Worm (Caenorhabditis elegans) whole organism, late embryonic: ENCODE results near the gene tag-131.

Experiments
- C08G9.2 ChIP-seq: sonication (generic microtip); optimal IDR thresholded peaks from 2 replicates; lab custom pipeline; 2016; ENCODE audit warnings: mild to moderate bottlenecking, missing genetic modification characterization, moderate library complexity, missing compliant biosample characterization
- F13H6.1 ChIP-seq: sonication (generic microtip); optimal IDR thresholded peaks from 2 replicates; lab custom pipeline; 2016; ENCODE audit warnings: missing genetic modification characterization, missing compliant biosample characterization
- K02D7.2 ChIP-seq: sonication (generic microtip); optimal IDR thresholded peaks from 2 replicates; lab custom pipeline; 2017; ENCODE audit warnings: mild to moderate bottlenecking, missing genetic modification characterization, missing compliant biosample characterization
- Y22D7AL.16 ChIP-seq: sonication (generic microtip); optimal IDR thresholded peaks from 2 replicates; lab custom pipeline; 2016; ENCODE audit warnings: missing genetic modification characterization, missing compliant biosample characterization
- ceh-14 ChIP-seq: sonication (generic microtip); optimal IDR thresholded peaks from 2 replicates; lab custom pipeline; 2016; ENCODE audit warnings: missing genotype, missing genetic modification characterization, missing compliant biosample characterization
- ceh-18 ChIP-seq: sonication (generic microtip); optimal IDR thresholded peaks from 2 replicates; lab custom pipeline; 2016; ENCODE audit warnings: missing genetic modification characterization, missing compliant biosample characterization
- ceh-2 ChIP-seq: sonication (generic microtip); optimal IDR thresholded peaks from 2 replicates; lab custom pipeline; 2016; ENCODE audit warnings: missing genotype, missing genetic modification characterization, missing compliant biosample characterization
- ceh-22 ChIP-seq: sonication (generic microtip); optimal IDR thresholded peaks from 2 replicates; lab custom pipeline; 2017; ENCODE audit warnings: missing biosample characterization, missing genetic modification characterization
- ceh-24 ChIP-seq: sonication (generic microtip); optimal IDR thresholded peaks from 2 replicates; lab custom pipeline; 2016; ENCODE audit warnings: mild to moderate bottlenecking, missing genetic modification characterization, missing compliant biosample characterization
- ceh-31 ChIP-seq: sonication (generic microtip); optimal IDR thresholded peaks from 2 replicates; lab custom pipeline; 2016; ENCODE audit warnings: missing genetic modification characterization, missing compliant biosample characterization
- ceh-6 ChIP-seq: fragments of 200-800 bp; sonication (Bioruptor generic); optimal IDR thresholded peaks from 2 replicates; lab custom pipeline; 2018; ENCODE audit warnings: mild to moderate bottlenecking, missing genetic modification characterization, missing compliant biosample characterization
- ceh-9 ChIP-seq: sonication (generic microtip); optimal IDR thresholded peaks from 2 replicates; lab custom pipeline; 2016; ENCODE audit warnings: mild to moderate bottlenecking, missing genetic modification characterization, inconsistent platforms, missing compliant biosample characterization
- dmd-4 ChIP-seq: sonication (generic microtip); optimal IDR thresholded peaks from 2 replicates; lab custom pipeline; 2016; ENCODE audit warnings: borderline replicate concordance, missing genetic modification characterization, missing compliant biosample characterization
- dve-1 ChIP-seq: sonication (generic microtip); optimal IDR thresholded peaks from 2 replicates; lab custom pipeline; 2017; ENCODE audit warnings: antibody characterized with exemption, mild to moderate bottlenecking, missing genetic modification characterization, missing compliant biosample characterization
- elt-2 ChIP-seq: sonication (generic microtip); optimal IDR thresholded peaks from 2 replicates; lab custom pipeline; 2016; ENCODE audit warnings: missing genetic modification reagents, missing genetic modification characterization, missing compliant biosample characterization
- elt-4 ChIP-seq: sonication (generic microtip); optimal IDR thresholded peaks from 2 replicates; lab custom pipeline; 2016; ENCODE audit warnings: missing genetic modification characterization, missing compliant biosample characterization
- ets-4 ChIP-seq: sonication (generic microtip); optimal IDR thresholded peaks from 2 replicates; lab custom pipeline; 2016; ENCODE audit warnings: missing genetic modification characterization, missing compliant biosample characterization
- gmeb-2 ChIP-seq: sonication (generic microtip); optimal IDR thresholded peaks from 2 replicates; lab custom pipeline; 2016; ENCODE audit warnings: missing genetic modification characterization, inconsistent platforms, missing compliant biosample characterization
- hlh-6 ChIP-seq: sonication (generic microtip); optimal IDR thresholded peaks from 2 replicates; lab custom pipeline; 2016; ENCODE audit warnings: missing genotype, missing genetic modification characterization, missing compliant biosample characterization
- hlh-8 ChIP-seq: sonication (generic microtip); optimal IDR thresholded peaks from 2 replicates; lab custom pipeline; 2016; ENCODE audit warnings: missing genotype, missing genetic modification characterization, missing compliant biosample characterization
- lim-6 ChIP-seq: sonication (generic microtip); optimal IDR thresholded peaks from 2 replicates; lab custom pipeline; 2016; ENCODE audit warnings: missing genetic modification characterization, missing compliant biosample characterization
- madf-2 ChIP-seq: sonication (generic microtip); optimal IDR thresholded peaks from 2 replicates; lab custom pipeline; 2017; ENCODE audit warnings: missing genetic modification characterization, missing compliant biosample characterization
- nfya-1 ChIP-seq: sonication (generic microtip); optimal IDR thresholded peaks from 2 replicates; lab custom pipeline; 2017; ENCODE audit warnings: missing genetic modification characterization, mild to moderate bottlenecking, missing compliant biosample characterization, antibody characterized with exemption, moderate library complexity
- nhr-11 ChIP-seq: fragments of 150-350 bp; optimal IDR thresholded peaks from 2 replicates; lab custom pipeline; 2014; ENCODE audit warnings: missing biosample characterization, missing genetic modification characterization
- nhr-232 ChIP-seq: sonication (generic microtip); optimal IDR thresholded peaks from 2 replicates; lab custom pipeline; 2016; ENCODE audit warnings: missing genetic modification characterization, missing compliant biosample characterization
- npax-4 ChIP-seq: sonication (generic microtip); optimal IDR thresholded peaks from 2 replicates; lab custom pipeline; 2016; ENCODE audit warnings: missing genetic modification characterization, missing compliant biosample characterization
- odd-2 ChIP-seq: sonication (generic microtip); optimal IDR thresholded peaks from 2 replicates; lab custom pipeline; 2017; ENCODE audit warnings: antibody characterized with exemption, mild to moderate bottlenecking, missing genetic modification characterization, missing compliant biosample characterization
- pag-3 ChIP-seq: sonication (generic microtip); optimal IDR thresholded peaks from 2 replicates; lab custom pipeline; 2016; ENCODE audit warnings: missing compliant biosample characterization, missing genetic modification characterization, borderline replicate concordance
- pat-9 ChIP-seq: fragments of 200-800 bp; sonication (Bioruptor generic); optimal IDR thresholded peaks from 2 replicates; lab custom pipeline; 2018; ENCODE audit warnings: mild to moderate bottlenecking, missing genetic modification characterization, moderate library complexity, missing compliant biosample characterization
- pha-2 ChIP-seq: sonication (generic microtip); optimal IDR thresholded peaks from 2 replicates; lab custom pipeline; 2017; ENCODE audit warnings: mild to moderate bottlenecking, missing genetic modification characterization, missing compliant biosample characterization
- pha-4 ChIP-seq: fragments of 150-350 bp; optimal IDR thresholded peaks from 2 replicates; lab custom pipeline; 2018; ENCODE audit warnings: missing biosample characterization, missing genetic modification reagents, missing genetic modification characterization
- pqm-1 ChIP-seq: sonication (generic microtip); optimal IDR thresholded peaks from 2 replicates; lab custom pipeline; 2016; ENCODE audit warnings: missing genetic modification characterization, missing compliant biosample characterization
- pros-1 ChIP-seq: fragments of 150-350 bp; optimal IDR thresholded peaks from 2 replicates; lab custom pipeline; 2014; ENCODE audit warnings: missing biosample characterization, missing genetic modification reagents, missing genetic modification characterization
- ref-2 ChIP-seq: sonication (generic microtip); optimal IDR thresholded peaks from 2 replicates; lab custom pipeline; 2016; ENCODE audit warnings: missing genetic modification characterization, missing compliant biosample characterization
- rnt-1 ChIP-seq: sonication (generic microtip); optimal IDR thresholded peaks from 2 replicates; lab custom pipeline; 2016; ENCODE audit warnings: missing genetic modification characterization, missing compliant biosample characterization
- sdc-2 ChIP-seq: sonication (generic microtip); optimal IDR thresholded peaks from 2 replicates; lab custom pipeline; 2016; ENCODE audit warnings: missing genotype, missing genetic modification characterization, missing compliant biosample characterization
- tbx-2 ChIP-seq: sonication (generic microtip); optimal IDR thresholded peaks from 2 replicates; lab custom pipeline; 2016; ENCODE audit warnings: missing genetic modification characterization, missing compliant biosample characterization
- tbx-7 ChIP-seq: sonication (generic microtip); optimal IDR thresholded peaks from 2 replicates; lab custom pipeline; 2016; ENCODE audit warnings: missing genotype, missing genetic modification characterization, missing compliant biosample characterization
- ttx-3 ChIP-seq: sonication (generic microtip); optimal IDR thresholded peaks from 2 replicates; lab custom pipeline; 2016; ENCODE audit warnings: missing genetic modification reagents, missing genetic modification characterization, missing compliant biosample characterization
- unc-42 ChIP-seq: sonication (generic microtip); optimal IDR thresholded peaks from 2 replicates; lab custom pipeline; 2016; ENCODE audit warnings: missing genotype, missing genetic modification characterization, missing compliant biosample characterization
- unc-55 ChIP-seq: sonication (generic microtip); optimal IDR thresholded peaks from 2 replicates; lab custom pipeline; 2017; ENCODE audit warnings: missing biosample characterization, missing genetic modification reagents, missing genetic modification characterization
- zip-5 ChIP-seq: sonication (generic microtip); optimal IDR thresholded peaks from 2 replicates; lab custom pipeline; 2016; ENCODE audit warnings: missing genetic modification characterization, missing compliant biosample characterization
- ztf-16 ChIP-seq: sonication (generic microtip); optimal IDR thresholded peaks from 2 replicates; lab custom pipeline; 2017; ENCODE audit warnings: missing genetic modification characterization, missing compliant biosample characterization

The tag-131 gene

DNA sequence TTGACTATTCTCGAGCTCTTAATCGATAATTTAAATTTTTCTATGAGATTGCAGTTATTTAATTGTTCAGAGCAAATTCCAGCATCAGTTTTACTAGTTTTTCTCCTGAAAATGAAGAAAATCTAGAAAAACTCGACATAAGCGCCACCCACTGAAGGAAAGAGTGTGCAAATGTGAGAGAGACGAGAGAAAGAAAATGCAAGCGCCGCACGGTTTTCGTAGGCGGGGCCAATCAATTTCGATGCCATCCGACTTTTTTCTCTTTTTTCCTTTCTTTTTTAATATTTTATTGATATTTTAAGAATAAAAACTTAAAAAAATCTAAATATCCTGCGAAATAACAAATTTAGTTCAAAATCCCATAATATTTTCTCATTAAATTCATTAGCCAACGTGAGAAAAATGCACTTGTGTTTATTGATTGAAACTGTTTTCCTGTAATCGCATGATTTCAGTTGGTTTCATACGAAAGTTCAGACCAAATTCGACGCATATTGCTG, 15.1 kb downstream of the tag-131 start, which contains the start of gene cdk-12:
TSS of gene cdk-12 (plus strand) at position 450 of the 500 bp plus-strand sequence.
- TF ChIP-seq hlh-8 (tag; lab: Kevin White, UChicago) = no peak
- TF ChIP-seq pros-1 (tag; lab: Kevin White, UChicago) = no peak
- TF ChIP-seq nhr-232 (tag; lab: Kevin White, UChicago) = no peak
- no peak for TF ChIP-seq rnt-1 (tag; lab: Kevin White, UChicago)
- TF ChIP-seq ceh-24 (tag; lab: Kevin White, UChicago) = no peak
- no peak for TF ChIP-seq ceh-22 (tag; lab: Kevin White, UChicago)
- no peak for TF ChIP-seq ztf-16 (tag; lab: Kevin White, UChicago)
- no peak for TF ChIP-seq unc-42 (tag; lab: Kevin White, UChicago)
- peak; percentile 33 for TF ChIP-seq nfya-1 (tag; lab: Kevin White, UChicago)
- peak; percentile 26 for TF ChIP-seq tbx-2 (tag; lab: Kevin White, UChicago)
- no peak for TF ChIP-seq nhr-11 (tag; lab: Kevin White, UChicago)
- TF ChIP-seq K02D7.2 (tag; lab: Kevin White, UChicago) = no peak
- no peak for TF ChIP-seq hlh-6 (tag; lab: Kevin White, UChicago)
- no peak for TF ChIP-seq madf-2 (tag; lab: Kevin White, UChicago)

- TF ChIP-seq unc-55 (GFP tag; lab: Kevin White, UChicago) (peak; percentile 41), F13H6.1 (tag; lab: Kevin White, UChicago) (peak; percentile 10), ceh-31 (peak; percentile 51), ceh-2 (no peak), unc-42 (tag; lab: Kevin White, UChicago) (peak; percentile 14), ets-4 (tag; lab: Kevin White, UChicago) (no peak), C08G9.2 (tag; lab: Kevin White, UChicago) (peak; percentile 19), ceh-14 (tag; lab: Kevin White, UChicago) (peak; percentile 13), nfya-1 (tag; lab: Kevin White, UChicago) (peak; percentile 26)
These were observed 18.1 kb downstream of the tag-131 start for ce11 chrIII:4335614-4336013.

DNA sequence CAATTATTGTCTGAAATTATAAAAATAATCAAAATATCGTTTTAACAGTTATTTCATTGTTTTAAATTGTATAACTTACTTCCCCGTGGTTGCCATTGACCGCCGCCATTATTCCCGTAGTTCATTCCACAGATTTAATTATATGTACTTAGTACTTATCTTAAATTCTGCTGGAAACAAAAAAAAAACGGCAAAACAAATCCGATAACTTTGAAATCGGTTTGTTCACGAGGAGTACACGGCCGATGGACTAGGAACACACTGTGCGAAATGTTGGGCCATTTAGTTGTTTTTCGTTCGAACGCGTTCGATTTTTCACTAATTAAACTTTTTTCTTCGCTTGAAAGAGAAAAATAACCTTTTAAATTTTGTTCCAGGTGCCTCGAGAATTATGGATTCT, 25.6 kb downstream of the tag-131 start, which contains the start of the genes B0285.3 and lcmt-1:
TSS of gene B0285.3 (minus strand) at position 267 of the 400 bp plus-strand sequence.
TSS of gene lcmt-1 (plus strand) at position 377 of the 400 bp plus-strand sequence.
- TF ChIP-seq unc-55 (GFP tag; lab: Kevin White, UChicago) = no peak
- TF ChIP-seq ceh-2 = peak; percentile 80
- TF ChIP-seq K02D7.2 (tag; lab: Kevin White, UChicago) = no peak
- TF ChIP-seq dve-1 (tag; lab: Kevin White, UChicago) = no peak
- TF ChIP-seq elt-2 = peak; percentile 19
- TF ChIP-seq nhr-232 (tag; lab: Kevin White, UChicago) = no peak
- TF ChIP-seq rnt-1 (tag; lab: Kevin White, UChicago) = peak; percentile 31
- TF ChIP-seq C08G9.2 (tag; lab: Kevin White, UChicago) = peak; percentile 84
- no peak for TF ChIP-seq ceh-9 (tag; lab: Kevin White, UChicago)
- TF ChIP-seq ztf-16 (tag; lab: Kevin White, UChicago) = no peak
- TF ChIP-seq pat-9 = no peak
- no peak for TF ChIP-seq pha-2 (tag; lab: Kevin White, UChicago)
- TF ChIP-seq hlh-8 (tag; lab: Kevin White, UChicago) = peak; percentile 19
- peak; percentile 73 for TF ChIP-seq tbx-7
- no peak for TF ChIP-seq ttx-3
- peak; percentile 44 for TF ChIP-seq zip-5 (tag; lab: Kevin White, UChicago)
- no peak for TF ChIP-seq gmeb-2
- no peak for TF ChIP-seq odd-2 (tag; lab: Kevin White, UChicago)
- no peak for TF ChIP-seq ceh-14 (tag; lab: Kevin White, UChicago)
- peak; percentile 60 for TF ChIP-seq tbx-2 (tag; lab: Kevin White, UChicago)
- no peak for TF ChIP-seq elt-4 (tag; lab: Kevin White, UChicago)
- TF ChIP-seq unc-42 (tag; lab: Kevin White, UChicago) = peak; percentile 20
- TF ChIP-seq ref-2 (tag; lab: Kevin White, UChicago) = peak; percentile 35
- TF ChIP-seq npax-4 (tag; lab: Kevin White, UChicago) = no peak
- peak; percentile 44 for TF ChIP-seq ets-4 (tag; lab: Kevin White, UChicago)
- peak; percentile 77 for TF ChIP-seq ceh-31

ce11 chrIII:4345034-4345433, 27.5 kb downstream of the tag-131 start, which contains the start of gene hse-5:
hse-5 (plus strand) TSS chrIII:4345334.
- no peak for TF ChIP-seq elt-4 (tag; lab: Kevin White, UChicago)
- TF ChIP-seq ceh-6 (GFP tag; lab: Kevin White, UChicago) = no peak
- no peak for TF ChIP-seq pag-3 (tag; lab: Kevin White, UChicago)
- TF ChIP-seq npax-4 (tag; lab: Kevin White, UChicago) = no peak
- TF ChIP-seq ztf-16 (tag; lab: Kevin White, UChicago) = no peak
- no peak for TF ChIP-seq ceh-22 (tag; lab: Kevin White, UChicago)
- TF ChIP-seq elt-2 = no peak
- no peak for TF ChIP-seq odd-2 (tag; lab: Kevin White, UChicago)
- TF ChIP-seq ceh-18 = no peak
- TF ChIP-seq dmd-4 (tag; lab: Kevin White, UChicago) = no peak
- no peak for TF ChIP-seq sdc-2 (tag; lab: Kevin White, UChicago)
- no peak for TF ChIP-seq pqm-1 (tag; lab: Kevin White, UChicago)
- no peak for TF ChIP-seq ceh-14 (tag; lab: Kevin White, UChicago)
- TF ChIP-seq nfya-1 (tag; lab: Kevin White, UChicago) = no peak
- TF ChIP-seq lim-6 (tag; lab: Kevin White, UChicago) = no peak
- no peak for TF ChIP-seq Y22D7AL.16 (tag; lab: Kevin White, UChicago)
- no peak for TF ChIP-seq ceh-2
- no peak for TF ChIP-seq C08G9.2 (tag; lab: Kevin White, UChicago)
- no peak for TF ChIP-seq pha-4 (tag; lab: Kevin White, UChicago)
